Worm (Caenorhabditis elegans): ENCODE measurements around the gene copg-1.

DNA sequence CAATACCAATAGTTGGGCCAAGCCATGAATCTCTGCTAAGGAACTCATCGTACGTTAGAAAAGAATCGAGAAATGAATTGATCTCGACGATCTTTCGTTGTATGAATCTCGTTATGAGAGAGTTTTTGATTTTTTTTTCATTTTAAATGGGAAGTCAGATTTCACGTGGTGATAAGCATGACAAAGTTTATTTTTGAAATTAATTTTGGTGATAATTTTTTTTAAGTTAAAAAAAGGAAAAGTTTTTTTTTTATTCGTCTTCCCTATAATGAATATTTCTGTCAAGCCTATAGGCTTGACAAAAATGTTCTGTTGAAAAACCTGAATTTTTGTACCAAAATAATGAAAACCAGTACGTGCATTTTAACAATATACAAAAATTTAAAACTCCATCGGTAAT is 15.9 kb upstream of the copg-1 start, which contains the start of gene K08F4.5:
- no peak for TF ChIP-seq ztf-11 (tag; optimal IDR thresholded peaks at IDR 0.05)
- no peak for TF ChIP-seq M03D4.4 (tag; optimal IDR thresholded peaks at IDR 0.05)
- TF ChIP-seq nhr-237 (tag; optimal IDR thresholded peaks at IDR 0.05): no peak
- TF ChIP-seq mep-1 (tag; optimal IDR thresholded peaks at IDR 0.05): no peak
- no peak for TF ChIP-seq nhr-12 (tag; optimal IDR thresholded peaks at IDR 0.05)
- TF ChIP-seq lin-32 (GFP tag; optimal IDR thresholded peaks at IDR 0.05): no peak
